Fruit fly (Drosophila melanogaster) whole organism, embryonic: Measurements from ENCODE around the gene CG10413.

Source experiments
- Aef1 ChIP-seq: fragments of 200-800 bp; sonication (Bioruptor generic); IDR thresholded peaks from 3 replicates; pipeline ENCODE4 v1.3.6; 2022; ENCODE audit warnings: missing biosample characterization, missing genetic modification characterization
- Antp ChIP-seq: fragments of 200-800 bp; sonication (Bioruptor generic); optimal IDR thresholded peaks from 3 replicates; lab custom pipeline; 2016; ENCODE audit warnings: missing biosample characterization, missing genetic modification characterization
- Asciz ChIP-seq: fragments of 200-800 bp; sonication (Bioruptor generic); optimal IDR thresholded peaks from 2 replicates; lab custom pipeline; 2017; ENCODE audit warnings: missing biosample characterization, mild to moderate bottlenecking, missing genetic modification characterization, missing genetic modification reagents
- C15 ChIP-seq: fragments of 200-800 bp; sonication (Bioruptor generic); IDR thresholded peaks from 3 replicates; pipeline ENCODE4 v1.3.6; 2022; ENCODE audit warnings: missing biosample characterization, missing genetic modification characterization
- CG10274 ChIP-seq: fragments of 200-800 bp; sonication (Bioruptor generic); optimal IDR thresholded peaks from 3 replicates; lab custom pipeline; 2017; ENCODE audit warnings: missing biosample characterization, mild to moderate bottlenecking, missing genetic modification characterization
- CG12071 ChIP-seq: fragments of 200-800 bp; sonication (Bioruptor generic); optimal IDR thresholded peaks from 3 replicates; lab custom pipeline; 2018; ENCODE audit warnings: missing biosample characterization, mild to moderate bottlenecking, missing genetic modification characterization
- CG13296 ChIP-seq: fragments of 200-800 bp; sonication (Bioruptor generic); optimal IDR thresholded peaks from 3 replicates; lab custom pipeline; 2018; ENCODE audit warnings: missing biosample characterization, mild to moderate bottlenecking, missing genetic modification characterization
- CG15073 ChIP-seq: fragments of 200-800 bp; sonication (Bioruptor generic); optimal IDR thresholded peaks from 2 replicates; lab custom pipeline; 2016; ENCODE audit warnings: missing biosample characterization, missing genetic modification characterization
- CG1603 ChIP-seq: fragments of 200-800 bp; sonication (Bioruptor generic); optimal IDR thresholded peaks from 2 replicates; lab custom pipeline; 2019; ENCODE audit warnings: missing biosample characterization, mild to moderate bottlenecking, missing genetic modification characterization, moderate library complexity
- CG17802 ChIP-seq: fragments of 200-800 bp; sonication (Bioruptor generic); optimal IDR thresholded peaks from 2 replicates; lab custom pipeline; 2018; ENCODE audit warnings: missing biosample characterization, mild to moderate bottlenecking, missing genetic modification characterization, moderate library complexity
- CG2116 ChIP-seq: fragments of 200-800 bp; sonication (Bioruptor generic); optimal IDR thresholded peaks from 3 replicates; lab custom pipeline; 2018; ENCODE audit warnings: missing biosample characterization, mild to moderate bottlenecking, missing genetic modification characterization
- CG2678 ChIP-seq: fragments of 200-800 bp; sonication (Bioruptor generic); optimal IDR thresholded peaks from 3 replicates; lab custom pipeline; 2019; ENCODE audit warnings: missing biosample characterization, mild to moderate bottlenecking, missing genetic modification characterization, moderate library complexity
- CG3281 ChIP-seq: fragments of 200-800 bp; sonication (Bioruptor generic); optimal IDR thresholded peaks from 3 replicates; lab custom pipeline; 2017; ENCODE audit warnings: missing biosample characterization, mild to moderate bottlenecking, missing genetic modification characterization
- CG4404 ChIP-seq: fragments of 200-800 bp; sonication (Bioruptor generic); IDR thresholded peaks from 2 replicates; pipeline ENCODE4 v1.3.6; 2022; ENCODE audit warnings: missing biosample characterization, missing genetic modification characterization
- CG5245 ChIP-seq: fragments of 200-800 bp; sonication (Bioruptor generic); optimal IDR thresholded peaks from 3 replicates; lab custom pipeline; 2016; ENCODE audit warnings: missing biosample characterization, missing genetic modification characterization
- CG7357 ChIP-seq: fragments of 200-800 bp; sonication (Bioruptor generic); IDR thresholded peaks from 3 replicates; pipeline ENCODE4 v1.3.6; 2022; ENCODE audit warnings: missing biosample characterization, missing genetic modification characterization
- CG7839 ChIP-seq: fragments of 200-800 bp; sonication (Bioruptor generic); optimal IDR thresholded peaks from 3 replicates; lab custom pipeline; 2018; ENCODE audit warnings: missing biosample characterization, mild to moderate bottlenecking, missing genetic modification characterization, moderate library complexity
- CG7928 ChIP-seq: fragments of 200-800 bp; sonication (Bioruptor generic); optimal IDR thresholded peaks from 2 replicates; lab custom pipeline; 2017; ENCODE audit warnings: missing biosample characterization, mild to moderate bottlenecking, missing genetic modification characterization
- Camta ChIP-seq: fragments of 200-800 bp; sonication (Bioruptor generic); optimal IDR thresholded peaks from 2 replicates; lab custom pipeline; 2016; ENCODE audit warnings: missing biosample characterization, missing genetic modification characterization
- CrebB ChIP-seq: fragments of 200-800 bp; sonication (Bioruptor generic); optimal IDR thresholded peaks from 3 replicates; lab custom pipeline; 2018; ENCODE audit warnings: missing biosample characterization, mild to moderate bottlenecking, missing genetic modification characterization
- D19B ChIP-seq: fragments of 200-800 bp; sonication (Bioruptor generic); optimal IDR thresholded peaks from 2 replicates; lab custom pipeline; 2017; ENCODE audit warnings: missing biosample characterization, mild to moderate bottlenecking, missing genetic modification characterization
- E2f2 ChIP-seq: fragments of 200-800 bp; sonication (Bioruptor generic); IDR thresholded peaks from 2 replicates; pipeline ENCODE4 v1.3.6; 2022; ENCODE audit warnings: missing biosample characterization, missing genetic modification characterization
- Elba2 ChIP-seq: fragments of 200-800 bp; sonication (Bioruptor generic); optimal IDR thresholded peaks from 3 replicates; lab custom pipeline; 2016; ENCODE audit warnings: missing biosample characterization, missing genetic modification characterization
- HmgZ ChIP-seq: fragments of 200-800 bp; sonication (Bioruptor generic); optimal IDR thresholded peaks from 2 replicates; lab custom pipeline; 2018; ENCODE audit warnings: missing biosample characterization, mild to moderate bottlenecking, missing genetic modification characterization
- Hmx ChIP-seq: fragments of 200-800 bp; sonication (Bioruptor generic); optimal IDR thresholded peaks from 2 replicates; lab custom pipeline; 2016; ENCODE audit warnings: missing biosample characterization, missing genetic modification characterization
- Hr51 ChIP-seq, 2 experiments: fragments of 200-800 bp; sonication (Bioruptor generic); optimal IDR thresholded peaks; 2 replicates in 1 of 2; 3 replicates in 1 of 2; lab custom pipeline; 2016 to 2018; ENCODE audit warnings: missing biosample characterization in 2 of 2, missing genetic modification characterization in 2 of 2, mild to moderate bottlenecking in 1 of 2, moderate library complexity in 1 of 2
- MBD-R2 ChIP-seq: fragments of 200-800 bp; sonication (Bioruptor generic); IDR thresholded peaks from 2 replicates; pipeline ENCODE4 v1.3.6; 2022; ENCODE audit warnings: missing biosample characterization, missing genetic modification characterization
- MTF-1 ChIP-seq: fragments of 200-800 bp; sonication (Bioruptor generic); optimal IDR thresholded peaks from 2 replicates; lab custom pipeline; 2018; ENCODE audit warnings: missing biosample characterization, mild to moderate bottlenecking, missing genetic modification characterization, borderline replicate concordance
- Max ChIP-seq: fragments of 200-800 bp; sonication (Bioruptor generic); optimal IDR thresholded peaks from 2 replicates; lab custom pipeline; 2016; ENCODE audit warnings: missing biosample characterization, mild to moderate bottlenecking, missing genetic modification characterization
- Rx ChIP-seq: fragments of 200-800 bp; sonication (Bioruptor generic); IDR thresholded peaks from 2 replicates; pipeline ENCODE4 v1.3.6; 2022; ENCODE audit warnings: missing biosample characterization, missing genetic modification characterization
- Sox100B ChIP-seq: fragments of 200-800 bp; sonication (Bioruptor generic); optimal IDR thresholded peaks from 3 replicates; lab custom pipeline; 2018; ENCODE audit warnings: missing biosample characterization, mild to moderate bottlenecking, missing genetic modification characterization
- Stat92E ChIP-seq, 3 experiments: fragments of >200 bp in 2 of 3; fragments of 200-800 bp in 1 of 3; sonication (Bioruptor generic) in 1 of 3; optimal IDR thresholded peaks; 2 replicates each; lab custom pipeline; 2017 to 2019; ENCODE audit warnings: missing biosample characterization in 3 of 3, missing genetic modification characterization in 3 of 3, mild to moderate bottlenecking in 1 of 3, moderate library complexity in 1 of 3
- abd-A ChIP-seq: fragments of 200-800 bp; sonication (Bioruptor generic); optimal IDR thresholded peaks from 3 replicates; lab custom pipeline; 2019; ENCODE audit warnings: missing biosample characterization, mild to moderate bottlenecking, missing genetic modification characterization, moderate library complexity
- amos ChIP-seq: fragments of 200-800 bp; sonication (Bioruptor generic); IDR thresholded peaks from 2 replicates; pipeline ENCODE4 v1.3.6; 2022; ENCODE audit warnings: missing biosample characterization, missing genetic modification characterization; ENCODE audit not compliant: partially characterized antibody
- aop ChIP-seq: fragments of 200-800 bp; sonication (Bioruptor generic); IDR thresholded peaks from 2 replicates; pipeline ENCODE4 v1.3.6; 2022; ENCODE audit warnings: missing biosample characterization, missing genetic modification characterization
- cg ChIP-seq: fragments of 200-800 bp; sonication (Bioruptor generic); optimal IDR thresholded peaks from 3 replicates; lab custom pipeline; 2019; ENCODE audit warnings: missing biosample characterization, mild to moderate bottlenecking, missing genetic modification characterization, moderate library complexity
- crp ChIP-seq, 2 experiments: fragments of 200-800 bp; sonication (Bioruptor generic); optimal IDR thresholded peaks; 2 replicates in 1 of 2; 3 replicates in 1 of 2; lab custom pipeline; 2017; ENCODE audit warnings: missing biosample characterization in 2 of 2, missing genetic modification characterization in 2 of 2, mild to moderate bottlenecking in 1 of 2, moderate library complexity in 1 of 2
- ems ChIP-seq: fragments of 200-800 bp; sonication (Bioruptor generic); optimal IDR thresholded peaks from 3 replicates; lab custom pipeline; 2016; ENCODE audit warnings: missing biosample characterization, missing genetic modification characterization
- gsb-n ChIP-seq: fragments of 200-800 bp; sonication (Bioruptor generic); optimal IDR thresholded peaks from 3 replicates; lab custom pipeline; 2018; ENCODE audit warnings: missing biosample characterization, mild to moderate bottlenecking, missing genetic modification characterization
- inv ChIP-seq: fragments of 200-800 bp; sonication (Bioruptor generic); IDR thresholded peaks from 2 replicates; pipeline ENCODE4 v1.3.6; 2022; ENCODE audit warnings: missing biosample characterization, missing genetic modification characterization; ENCODE audit not compliant: partially characterized antibody
- luna ChIP-seq: fragments of 200-800 bp; sonication (Bioruptor generic); optimal IDR thresholded peaks from 2 replicates; lab custom pipeline; 2016; ENCODE audit warnings: missing biosample characterization, missing genetic modification characterization
- mld ChIP-seq: fragments of 200-800 bp; sonication (Bioruptor generic); IDR thresholded peaks from 3 replicates; pipeline ENCODE4 v1.3.6; 2022; ENCODE audit warnings: missing biosample characterization, missing genetic modification characterization; ENCODE audit not compliant: partially characterized antibody
- nau ChIP-seq: fragments of 200-800 bp; sonication (Bioruptor generic); optimal IDR thresholded peaks from 3 replicates; lab custom pipeline; 2017; ENCODE audit warnings: missing biosample characterization, mild to moderate bottlenecking, missing genetic modification characterization, missing genetic modification reagents
- nmo ChIP-seq: fragments of 200-800 bp; sonication (Bioruptor generic); optimal IDR thresholded peaks from 2 replicates; lab custom pipeline; 2018; ENCODE audit warnings: missing biosample characterization, mild to moderate bottlenecking, missing genetic modification characterization, moderate library complexity
- phol ChIP-seq: fragments of 200-800 bp; sonication (Bioruptor generic); optimal IDR thresholded peaks from 3 replicates; lab custom pipeline; 2018; ENCODE audit warnings: missing biosample characterization, mild to moderate bottlenecking, missing genetic modification characterization, moderate library complexity
- pzg ChIP-seq: fragments of 200-800 bp; sonication (Bioruptor generic); optimal IDR thresholded peaks from 3 replicates; lab custom pipeline; 2018; ENCODE audit warnings: missing biosample characterization, mild to moderate bottlenecking, missing genetic modification characterization, moderate library complexity
- ro ChIP-seq: fragments of 200-800 bp; sonication (Bioruptor generic); IDR thresholded peaks from 2 replicates; pipeline ENCODE4 v1.3.6; 2022; ENCODE audit warnings: missing biosample characterization, missing genetic modification characterization
- slp2 ChIP-seq: fragments of 200-800 bp; sonication (Bioruptor generic); optimal IDR thresholded peaks from 2 replicates; lab custom pipeline; 2016; ENCODE audit warnings: missing biosample characterization, missing genetic modification characterization
- toy ChIP-seq: fragments of 200-800 bp; sonication (Bioruptor generic); IDR thresholded peaks from 2 replicates; pipeline ENCODE4 v1.3.6; 2022; ENCODE audit warnings: missing biosample characterization, missing genetic modification characterization
- vvl ChIP-seq: fragments of 200-800 bp; sonication (Bioruptor generic); IDR thresholded peaks from 2 replicates; pipeline ENCODE4 v1.3.6; 2022; ENCODE audit warnings: missing biosample characterization, missing genetic modification characterization
- zfh2 ChIP-seq: fragments of 200-800 bp; sonication (Bioruptor generic); optimal IDR thresholded peaks from 2 replicates; lab custom pipeline; 2016; ENCODE audit warnings: missing biosample characterization, missing genetic modification characterization

CG10413 gene

dm6 chr2L:18616019-18616418 lies 11.0 kb upstream of the CG10413 start, which contains the start of gene IFT46 (continued):
- TF ChIP-seq zfh2 (GFP tag; lab: Kevin White, UChicago): no peak
- TF ChIP-seq ems (GFP tag; lab: Kevin White, UChicago): no peak
- no peak for TF ChIP-seq E2f2 (GFP tag; lab: Robert Waterston, UW)
- TF ChIP-seq Sox100B (GFP tag; lab: Kevin White, UChicago): no peak
- TF ChIP-seq CG10274 (GFP tag; lab: Kevin White, UChicago): no peak
- TF ChIP-seq slp2 (GFP tag; lab: Kevin White, UChicago): no peak
- no peak for TF ChIP-seq Hr51 (GFP tag; optimal IDR thresholded peaks at IDR 0.05; lab: Kevin White, UChicago)
- no peak for TF ChIP-seq amos
- no peak for TF ChIP-seq mld
- TF ChIP-seq CG7357: no peak
- TF ChIP-seq vvl (GFP tag; lab: Robert Waterston, UW): no peak
- no peak for TF ChIP-seq Camta (GFP tag; lab: Kevin White, UChicago)
- TF ChIP-seq CG15073 (GFP tag; lab: Kevin White, UChicago): no peak
- TF ChIP-seq MBD-R2 (GFP tag; lab: Robert Waterston, UW): no peak
- TF ChIP-seq CG12071 (GFP tag; lab: Kevin White, UChicago): no peak
- TF ChIP-seq HmgZ (tag; lab: Kevin White, UChicago): no peak
- no peak for TF ChIP-seq cg
- peak; percentile 55 for TF ChIP-seq CG4404 (GFP tag; lab: Robert Waterston, UW)
- no peak for TF ChIP-seq Stat92E (GFP tag; optimal IDR thresholded peaks at IDR 0.05; lab: Kevin White, UChicago)
- TF ChIP-seq crp (GFP tag; optimal IDR thresholded peaks at IDR 0.05; lab: Kevin White, UChicago): no peak
- no peak for TF ChIP-seq CG5245 (GFP tag; lab: Kevin White, UChicago)
- no peak for TF ChIP-seq CG2678
- TF ChIP-seq pzg: no peak
- TF ChIP-seq Hmx (GFP tag; lab: Kevin White, UChicago): no peak
- no peak for TF ChIP-seq abd-A (tag; lab: Kevin White, UChicago)
- TF ChIP-seq CG13296 (GFP tag; lab: Kevin White, UChicago): no peak
- no peak for TF ChIP-seq CG7928 (GFP tag; lab: Kevin White, UChicago)
- no peak for TF ChIP-seq CG17802 (tag; lab: Kevin White, UChicago)
- no peak for TF ChIP-seq inv (GFP tag; lab: Robert Waterston, UW)
- TF ChIP-seq CG2116 (GFP tag; lab: Kevin White, UChicago): no peak
- no peak for TF ChIP-seq Aef1 (GFP tag; lab: Robert Waterston, UW)
- no peak for TF ChIP-seq CG3281 (GFP tag; lab: Kevin White, UChicago)
- TF ChIP-seq toy (GFP tag; lab: Robert Waterston, UW): no peak
- TF ChIP-seq luna (GFP tag; lab: Kevin White, UChicago): no peak
- TF ChIP-seq CG7839 (tag; lab: Kevin White, UChicago): no peak
- TF ChIP-seq CG1603 (tag; lab: Kevin White, UChicago): peak; percentile 13
- no peak for TF ChIP-seq aop (GFP tag; lab: Robert Waterston, UW)
- TF ChIP-seq phol (tag; lab: Kevin White, UChicago): peak; percentile 14
- TF ChIP-seq MTF-1: no peak
- peak; percentile 44 for TF ChIP-seq Elba2
- TF ChIP-seq nmo (GFP tag; lab: Kevin White, UChicago): no peak
- TF ChIP-seq Max (GFP tag; lab: Kevin White, UChicago): no peak
- no peak for TF ChIP-seq Asciz (GFP tag; lab: Kevin White, UChicago)
- TF ChIP-seq C15 (GFP tag; lab: Robert Waterston, UW): no peak
- TF ChIP-seq Rx (GFP tag; lab: Robert Waterston, UW): no peak
- peak; percentile 17 for TF ChIP-seq Antp (GFP tag; lab: Kevin White, UChicago)
- TF ChIP-seq ro: no peak
- TF ChIP-seq nau (GFP tag; lab: Kevin White, UChicago): no peak
- no peak for TF ChIP-seq D19B (GFP tag; lab: Kevin White, UChicago)
- no peak for TF ChIP-seq CrebB (tag; lab: Kevin White, UChicago)
- TF ChIP-seq gsb-n: no peak
